Fruit fly (Drosophila melanogaster): ENCODE data around the gene Ubc87F.
A peak's percentile ranks its signal among the peaks of the same experiment; 100 is the strongest.

Gene Ubc87F

DNA sequence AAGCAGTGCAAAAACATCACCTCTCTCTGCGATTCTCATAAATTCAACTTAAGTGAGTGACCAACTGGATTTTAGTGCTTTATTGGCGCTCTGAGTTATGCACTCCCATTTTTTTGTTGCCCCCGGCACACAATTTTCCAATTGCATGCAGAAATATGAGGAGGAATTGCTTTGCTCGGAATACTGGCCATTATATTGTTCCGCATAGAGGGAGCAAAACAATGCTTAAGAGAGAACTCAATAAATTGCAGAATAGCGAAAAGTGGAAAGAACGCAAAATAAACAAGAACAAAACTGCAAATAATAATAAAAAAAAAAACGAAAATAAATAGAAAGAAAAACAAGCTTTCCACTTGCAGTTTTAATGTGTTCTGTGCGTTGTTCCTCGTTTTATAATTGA lies 2.8 kb upstream of the Ubc87F start:
- no peak for TF ChIP-seq sv (GFP tag; optimal IDR thresholded peaks at IDR 0.05)
- no peak for TF ChIP-seq dmrt93B (GFP tag; optimal IDR thresholded peaks at IDR 0.05)
- TF ChIP-seq ey (GFP tag; optimal IDR thresholded peaks at IDR 0.05), result no peak
- no peak for TF ChIP-seq OdsH (GFP tag; optimal IDR thresholded peaks at IDR 0.05)
- no peak for TF ChIP-seq br (GFP tag; optimal IDR thresholded peaks at IDR 0.05)
- no peak for TF ChIP-seq foxo (GFP tag; optimal IDR thresholded peaks at IDR 0.05)
- no peak for TF ChIP-seq Hr78 (GFP tag; optimal IDR thresholded peaks at IDR 0.05)
- no peak for TF ChIP-seq sage (GFP tag; optimal IDR thresholded peaks at IDR 0.05)
- no peak for TF ChIP-seq h (GFP tag; optimal IDR thresholded peaks at IDR 0.05)
- no peak for TF ChIP-seq jim (GFP tag; optimal IDR thresholded peaks at IDR 0.05)
- TF ChIP-seq Dfd (GFP tag; optimal IDR thresholded peaks at IDR 0.05), result no peak
- no peak for TF ChIP-seq CG9705 (GFP tag; optimal IDR thresholded peaks at IDR 0.05)
- no peak for TF ChIP-seq psq (GFP tag; optimal IDR thresholded peaks at IDR 0.05)
- no peak for TF ChIP-seq CG32264 (GFP tag; optimal IDR thresholded peaks at IDR 0.05)
- TF ChIP-seq pan (optimal IDR thresholded peaks at IDR 0.05), result no peak
- no peak for TF ChIP-seq Sp1 (GFP tag; optimal IDR thresholded peaks at IDR 0.05)
- TF ChIP-seq Abd-B (GFP tag; optimal IDR thresholded peaks at IDR 0.05), result no peak

- TF ChIP-seq CG9705 (GFP tag; optimal IDR thresholded peaks at IDR 0.05) (no peak), OdsH (GFP tag; optimal IDR thresholded peaks at IDR 0.05) (no peak)
These were observed 1.1 kb upstream of the Ubc87F start for dm6 chr3R:13719053-13719452.

- peak; percentile 56 for TF ChIP-seq woc (GFP tag; optimal IDR thresholded peaks at IDR 0.05)
- peak; percentile 27 for TF ChIP-seq HLH106 (tag; optimal IDR thresholded peaks at IDR 0.05)
- no peak for TF ChIP-seq N (GFP tag; optimal IDR thresholded peaks at IDR 0.05)
- TF ChIP-seq dsf (GFP tag; optimal IDR thresholded peaks at IDR 0.05; ENCODE audit: borderline replicate concordance), result no peak
- no peak for TF ChIP-seq sage (GFP tag; optimal IDR thresholded peaks at IDR 0.05)
- no peak for TF ChIP-seq tai (GFP tag; optimal IDR thresholded peaks at IDR 0.05)
- peak; percentile 36 for TF ChIP-seq h (GFP tag; optimal IDR thresholded peaks at IDR 0.05)
- peak in 1 of 2 experiments; percentile 54 for TF ChIP-seq foxo (GFP tag; optimal IDR thresholded peaks at IDR 0.05)
- TF ChIP-seq br (GFP tag; optimal IDR thresholded peaks at IDR 0.05), result peak; percentile 51
- TF ChIP-seq OdsH (GFP tag; optimal IDR thresholded peaks at IDR 0.05), result peak; percentile 12
- TF ChIP-seq ey (GFP tag; optimal IDR thresholded peaks at IDR 0.05), result peak; percentile 33
- peak; percentile 76 for TF ChIP-seq fru (GFP tag; optimal IDR thresholded peaks at IDR 0.05)
- TF ChIP-seq rgr (GFP tag; optimal IDR thresholded peaks at IDR 0.05), result peak; percentile 40
- TF ChIP-seq GATAd (GFP tag; optimal IDR thresholded peaks at IDR 0.05), result no peak
- peak; percentile 42 for TF ChIP-seq Hnf4 (GFP tag; optimal IDR thresholded peaks at IDR 0.05)
- TF ChIP-seq Rel (GFP tag; optimal IDR thresholded peaks at IDR 0.05), result no peak
- TF ChIP-seq Rel (tag; optimal IDR thresholded peaks at IDR 0.05), result no peak
- TF ChIP-seq Hr83 (GFP tag; optimal IDR thresholded peaks at IDR 0.05; ENCODE audit: poor library complexity, severe bottlenecking), result no peak
- peak; percentile 26 for TF ChIP-seq CG32264 (GFP tag; optimal IDR thresholded peaks at IDR 0.05)
These were observed 1.1 kb downstream of the Ubc87F start for dm6 chr3R:13716827-13717226.

dm6 chr3R:13715674-13716454 lies 2.1 kb downstream of the Ubc87F start:
- TF ChIP-seq fru (GFP tag; optimal IDR thresholded peaks at IDR 0.05) (peak; percentile 26), psq (GFP tag; optimal IDR thresholded peaks at IDR 0.05) (peak; percentile 59), Hnf4 (GFP tag; optimal IDR thresholded peaks at IDR 0.05) (no peak), brk (GFP tag; optimal IDR thresholded peaks at IDR 0.05) (no peak), CrebA (GFP tag; optimal IDR thresholded peaks at IDR 0.05; ENCODE audit: borderline replicate concordance) (peak; percentile 46), Sp1 (GFP tag; optimal IDR thresholded peaks at IDR 0.05) (peak; percentile 17), Myc (optimal IDR thresholded peaks at IDR 0.05) (no peak), Rel (GFP tag; optimal IDR thresholded peaks at IDR 0.05) (no peak), Rel (tag; optimal IDR thresholded peaks at IDR 0.05) (no peak), Mio (GFP tag; optimal IDR thresholded peaks at IDR 0.05) (no peak), sv (GFP tag; optimal IDR thresholded peaks at IDR 0.05) (no peak), dl (GFP tag; optimal IDR thresholded peaks at IDR 0.05; ENCODE audit: insufficient read depth in 1 of 2, partially characterized antibody in 2 of 2) (no peak)

Data from whole organism, wandering third instar larva.